Worm (Caenorhabditis elegans): ENCODE measurements around the gene cht-6.

The cht-6 gene

ce11 chrV:6441613-6442012 is 26.8 kb downstream of the cht-6 start, which contains the start of gene T05H4.15:
T05H4.15 (minus strand) TSS chrV:6441713.
- TF ChIP-seq ets-7 (tag; optimal IDR thresholded peaks at IDR 0.05) (no peak), flt-1 (GFP tag; IDR thresholded peaks at IDR 0.05) (no peak), ceh-36 (tag; optimal IDR thresholded peaks at IDR 0.05) (no peak), hmg-4 (GFP tag; optimal IDR thresholded peaks at IDR 0.05) (no peak), ama-1 (optimal IDR thresholded peaks at IDR 0.05) (no peak), scrt-1 (GFP tag; IDR thresholded peaks at IDR 0.05) (no peak), hmbx-1 (tag; optimal IDR thresholded peaks at IDR 0.05) (no peak)

- no peak for TF ChIP-seq tra-4 (tag; optimal IDR thresholded peaks at IDR 0.05)
- TF ChIP-seq aly-1 (tag; optimal IDR thresholded peaks at IDR 0.05): no peak
- no peak for TF ChIP-seq scrt-1 (GFP tag; IDR thresholded peaks at IDR 0.05)
- TF ChIP-seq tbx-11 (GFP tag; IDR thresholded peaks at IDR 0.05): no peak
- no peak for TF ChIP-seq hmbx-1 (tag; optimal IDR thresholded peaks at IDR 0.05)
- no peak for TF ChIP-seq ama-1 (optimal IDR thresholded peaks at IDR 0.05)
- TF ChIP-seq B0310.2 (tag; optimal IDR thresholded peaks at IDR 0.05): no peak
- no peak for TF ChIP-seq pes-1 (GFP tag; IDR thresholded peaks at IDR 0.05)
- TF ChIP-seq ceh-13 (GFP tag; optimal IDR thresholded peaks at IDR 0.05): no peak
- no peak for TF ChIP-seq ceh-36 (tag; optimal IDR thresholded peaks at IDR 0.05)
- no peak for TF ChIP-seq flt-1 (GFP tag; IDR thresholded peaks at IDR 0.05)
- no peak for TF ChIP-seq tbx-37 (GFP tag; conservative IDR thresholded peaks at IDR 0.05)
These were observed 27.2 kb downstream of the cht-6 start, which contains the start of gene T05H4.3 for ce11 chrV:6442037-6442436. T05H4.3 (plus strand) TSS chrV:6442337.

- TF ChIP-seq B0310.2 (tag; optimal IDR thresholded peaks at IDR 0.05) (no peak), pes-1 (GFP tag; IDR thresholded peaks at IDR 0.05) (no peak), tbx-37 (GFP tag; conservative IDR thresholded peaks at IDR 0.05) (no peak), ceh-36 (tag; optimal IDR thresholded peaks at IDR 0.05) (no peak), sea-1 (GFP tag; conservative IDR thresholded peaks at IDR 0.05) (no peak), hnd-1 (tag; optimal IDR thresholded peaks at IDR 0.05) (no peak), hmg-4 (GFP tag; optimal IDR thresholded peaks at IDR 0.05) (no peak), F13C5.2 (tag; optimal IDR thresholded peaks at IDR 0.05) (no peak), tra-4 (tag; optimal IDR thresholded peaks at IDR 0.05) (no peak), aly-1 (tag; optimal IDR thresholded peaks at IDR 0.05) (no peak), tbx-11 (GFP tag; IDR thresholded peaks at IDR 0.05) (no peak), ets-7 (tag; optimal IDR thresholded peaks at IDR 0.05) (no peak), scrt-1 (GFP tag; IDR thresholded peaks at IDR 0.05) (no peak)
These were observed 33.6 kb downstream of the cht-6 start, which contains the start of gene fbxa-196 for ce11 chrV:6448356-6448755. fbxa-196 (plus strand) TSS chrV:6448656.

ce11 chrV:6450129-6451011 is 35.6 kb downstream of the cht-6 start, which contains the start of gene acl-8:
acl-8 (plus strand) TSS chrV:6450870.
- TF ChIP-seq hmbx-1 (tag; optimal IDR thresholded peaks at IDR 0.05) (no peak), aly-1 (tag; optimal IDR thresholded peaks at IDR 0.05) (no peak), tbx-37 (GFP tag; conservative IDR thresholded peaks at IDR 0.05) (no peak), flt-1 (GFP tag; IDR thresholded peaks at IDR 0.05) (no peak), B0310.2 (tag; optimal IDR thresholded peaks at IDR 0.05) (no peak), ceh-36 (tag; optimal IDR thresholded peaks at IDR 0.05) (no peak), hmg-4 (GFP tag; optimal IDR thresholded peaks at IDR 0.05) (no peak)

- TF ChIP-seq flt-1 (GFP tag; IDR thresholded peaks at IDR 0.05) (no peak), ceh-36 (tag; optimal IDR thresholded peaks at IDR 0.05) (no peak)
These were observed 38.3 kb downstream of the cht-6 start, which contains the start of gene acl-9 for ce11 chrV:6453122-6453521. acl-9 (plus strand) TSS chrV:6453226.

ce11 chrV:6456903-6457302 is 42.1 kb downstream of the cht-6 start:
- no peak for TF ChIP-seq aly-1 (tag; optimal IDR thresholded peaks at IDR 0.05)
- TF ChIP-seq ets-7 (tag; optimal IDR thresholded peaks at IDR 0.05): no peak
- no peak for TF ChIP-seq hmbx-1 (tag; optimal IDR thresholded peaks at IDR 0.05)
- TF ChIP-seq flt-1 (GFP tag; IDR thresholded peaks at IDR 0.05): no peak
- TF ChIP-seq tbx-37 (GFP tag; conservative IDR thresholded peaks at IDR 0.05): no peak
- no peak for TF ChIP-seq F13C5.2 (tag; optimal IDR thresholded peaks at IDR 0.05)
- no peak for TF ChIP-seq scrt-1 (GFP tag; IDR thresholded peaks at IDR 0.05)
- TF ChIP-seq hmg-4 (GFP tag; optimal IDR thresholded peaks at IDR 0.05): no peak
- no peak for TF ChIP-seq pes-1 (GFP tag; IDR thresholded peaks at IDR 0.05)
- TF ChIP-seq hnd-1 (tag; optimal IDR thresholded peaks at IDR 0.05): no peak

ce11 chrV:6458302-6458998 is 43.7 kb downstream of the cht-6 start:
- TF ChIP-seq ama-1 (optimal IDR thresholded peaks at IDR 0.05): no peak
- no peak for TF ChIP-seq hmg-4 (GFP tag; optimal IDR thresholded peaks at IDR 0.05)
- TF ChIP-seq aly-1 (tag; optimal IDR thresholded peaks at IDR 0.05): no peak
- TF ChIP-seq B0310.2 (tag; optimal IDR thresholded peaks at IDR 0.05): no peak
- TF ChIP-seq hmbx-1 (tag; optimal IDR thresholded peaks at IDR 0.05): no peak
- TF ChIP-seq flt-1 (GFP tag; IDR thresholded peaks at IDR 0.05): no peak
- no peak for TF ChIP-seq scrt-1 (GFP tag; IDR thresholded peaks at IDR 0.05)
- no peak for TF ChIP-seq tra-4 (tag; optimal IDR thresholded peaks at IDR 0.05)
- no peak for TF ChIP-seq ets-7 (tag; optimal IDR thresholded peaks at IDR 0.05)
- no peak for TF ChIP-seq tbx-37 (GFP tag; conservative IDR thresholded peaks at IDR 0.05)
- TF ChIP-seq ceh-36 (tag; optimal IDR thresholded peaks at IDR 0.05): no peak
- no peak for TF ChIP-seq ceh-13 (GFP tag; optimal IDR thresholded peaks at IDR 0.05)
- no peak for TF ChIP-seq pes-1 (GFP tag; IDR thresholded peaks at IDR 0.05)
- TF ChIP-seq tbx-11 (GFP tag; IDR thresholded peaks at IDR 0.05): no peak
- TF ChIP-seq sea-1 (GFP tag; conservative IDR thresholded peaks at IDR 0.05): no peak
